Worm (Caenorhabditis elegans) whole organism, L3 larva: ENCODE results near the gene oac-10.

Experiments used
- R02D3.7 ChIP-seq: fragments of 150-350 bp; optimal IDR thresholded peaks from 2 replicates; lab custom pipeline; 2014; ENCODE audit warnings: missing biosample characterization, missing genetic modification characterization
- ZK546.5 ChIP-seq: sonication (generic microtip); optimal IDR thresholded peaks from 2 replicates; lab custom pipeline; 2017; ENCODE audit warnings: missing biosample characterization, missing genetic modification characterization
- aly-2 ChIP-seq: fragments of 150-350 bp; optimal IDR thresholded peaks from 2 replicates; lab custom pipeline; 2014; ENCODE audit warnings: missing biosample characterization, missing genetic modification characterization
- ceh-16 ChIP-seq: sonication (generic microtip); optimal IDR thresholded peaks from 2 replicates; lab custom pipeline; 2017; ENCODE audit warnings: missing biosample characterization, missing genetic modification characterization
- ceh-82 ChIP-seq: fragments of 150-350 bp; optimal IDR thresholded peaks from 2 replicates; lab custom pipeline; 2014; ENCODE audit warnings: missing biosample characterization, missing genetic modification characterization
- ceh-9 ChIP-seq: sonication (generic microtip); optimal IDR thresholded peaks from 2 replicates; lab custom pipeline; 2018; ENCODE audit warnings: missing biosample characterization, missing genetic modification characterization
- daf-12 ChIP-seq: fragments of 150-350 bp; optimal IDR thresholded peaks from 2 replicates; lab custom pipeline; 2014; ENCODE audit warnings: missing biosample characterization, missing genetic modification reagents, missing genetic modification characterization
- egl-27 ChIP-seq: sonication (generic microtip); optimal IDR thresholded peaks from 4 replicates; lab custom pipeline; 2017; ENCODE audit warnings: missing biosample characterization, missing genetic modification reagents, missing genetic modification characterization
- egl-5 ChIP-seq: fragments of 150-350 bp; optimal IDR thresholded peaks from 2 replicates; lab custom pipeline; 2017; ENCODE audit warnings: missing biosample characterization, missing genetic modification reagents, missing genetic modification characterization, inconsistent platforms
- elt-1 ChIP-seq: fragments of 150-350 bp; optimal IDR thresholded peaks from 2 replicates; lab custom pipeline; 2014; ENCODE audit warnings: missing biosample characterization, missing genetic modification characterization
- elt-2 ChIP-seq: sonication (generic microtip); optimal IDR thresholded peaks from 2 replicates; lab custom pipeline; 2016; ENCODE audit warnings: missing genetic modification reagents, mild to moderate bottlenecking, missing genetic modification characterization, missing compliant biosample characterization
- eor-1 ChIP-seq, 2 experiments: fragments of 150-350 bp; optimal IDR thresholded peaks; 2 replicates each; lab custom pipeline; 2014 to 2018; ENCODE audit warnings: missing biosample characterization in 2 of 2, missing genetic modification characterization in 2 of 2
- fkh-10 ChIP-seq: sonication (generic microtip); optimal IDR thresholded peaks from 2 replicates; lab custom pipeline; 2017; ENCODE audit warnings: missing biosample characterization, missing genetic modification reagents, missing genetic modification characterization
- fos-1 ChIP-seq: fragments of 150-350 bp; optimal IDR thresholded peaks from 2 replicates; lab custom pipeline; 2014; ENCODE audit warnings: missing biosample characterization, missing genetic modification characterization
- hmg-11 ChIP-seq: sonication (generic microtip); optimal IDR thresholded peaks from 2 replicates; lab custom pipeline; 2016; ENCODE audit warnings: missing genetic modification characterization, missing compliant biosample characterization
- jun-1 ChIP-seq: fragments of 150-350 bp; optimal IDR thresholded peaks from 2 replicates; lab custom pipeline; 2014; ENCODE audit warnings: missing biosample characterization, missing genetic modification reagents, missing genetic modification characterization
- lin-15B ChIP-seq: fragments of 150-350 bp; optimal IDR thresholded peaks from 2 replicates; lab custom pipeline; 2014; ENCODE audit warnings: missing biosample characterization, missing genetic modification characterization
- lin-39 ChIP-seq: fragments of 150-350 bp; optimal IDR thresholded peaks from 2 replicates; lab custom pipeline; 2018; ENCODE audit warnings: missing biosample characterization, missing genetic modification reagents, missing genetic modification characterization
- lsy-12 ChIP-seq: sonication (generic microtip); optimal IDR thresholded peaks from 2 replicates; lab custom pipeline; 2016; ENCODE audit warnings: mild to moderate bottlenecking, missing genetic modification characterization, missing compliant biosample characterization
- mdl-1 ChIP-seq: fragments of 150-350 bp; optimal IDR thresholded peaks from 2 replicates; lab custom pipeline; 2014; ENCODE audit warnings: missing biosample characterization, missing genetic modification characterization
- mml-1 ChIP-seq: fragments of 150-350 bp; sonication (generic microtip); optimal IDR thresholded peaks from 3 replicates; lab custom pipeline; 2014; ENCODE audit warnings: missing biosample characterization, missing genetic modification characterization
- nfya-1 ChIP-seq: sonication (generic microtip); optimal IDR thresholded peaks from 2 replicates; lab custom pipeline; 2017; ENCODE audit warnings: missing genetic modification characterization, mild to moderate bottlenecking, missing compliant biosample characterization, antibody characterized with exemption, moderate library complexity; ENCODE audit not compliant: insufficient read depth
- nhr-11 ChIP-seq: fragments of 150-350 bp; optimal IDR thresholded peaks from 2 replicates; lab custom pipeline; 2014; ENCODE audit warnings: missing biosample characterization, missing genetic modification characterization
- nhr-23 ChIP-seq: fragments of 150-350 bp; optimal IDR thresholded peaks from 2 replicates; lab custom pipeline; 2014; ENCODE audit warnings: missing biosample characterization, missing genetic modification reagents, missing genetic modification characterization
- nhr-25 ChIP-seq: sonication (generic microtip); optimal IDR thresholded peaks from 2 replicates; lab custom pipeline; 2017; ENCODE audit warnings: missing biosample characterization, missing genetic modification characterization
- nhr-28 ChIP-seq: fragments of 150-350 bp; optimal IDR thresholded peaks from 2 replicates; lab custom pipeline; 2014; ENCODE audit warnings: missing biosample characterization, missing genetic modification characterization
- nhr-43 ChIP-seq: sonication (generic microtip); optimal IDR thresholded peaks from 2 replicates; lab custom pipeline; 2016; ENCODE audit warnings: mild to moderate bottlenecking, missing genetic modification characterization, missing compliant biosample characterization; ENCODE audit not compliant: poor library complexity, severe bottlenecking
- nhr-77 ChIP-seq: fragments of 150-350 bp; optimal IDR thresholded peaks from 2 replicates; lab custom pipeline; 2014; ENCODE audit warnings: missing biosample characterization, missing genetic modification characterization
- pha-4 ChIP-seq: fragments of 150-350 bp; optimal IDR thresholded peaks from 2 replicates; lab custom pipeline; 2014; ENCODE audit warnings: missing biosample characterization, missing genetic modification reagents, missing genetic modification characterization
- pqm-1 ChIP-seq: fragments of 150-350 bp; optimal IDR thresholded peaks from 2 replicates; lab custom pipeline; 2017; ENCODE audit warnings: missing biosample characterization, missing genetic modification characterization, inconsistent platforms
- sea-2 ChIP-seq: fragments of 150-350 bp; sonication (generic microtip); optimal IDR thresholded peaks from 4 replicates; lab custom pipeline; 2014; ENCODE audit warnings: missing biosample characterization, missing genetic modification reagents, missing genetic modification characterization
- skn-1 ChIP-seq: fragments of 150-350 bp; optimal IDR thresholded peaks from 2 replicates; lab custom pipeline; 2014; ENCODE audit warnings: missing biosample characterization, missing genetic modification characterization
- snpc-4 ChIP-seq: fragments of 150-350 bp; optimal IDR thresholded peaks from 2 replicates; lab custom pipeline; 2014; ENCODE audit warnings: missing biosample characterization, missing genetic modification characterization
- tbx-2 ChIP-seq: sonication (generic microtip); optimal IDR thresholded peaks from 2 replicates; lab custom pipeline; 2016; ENCODE audit warnings: mild to moderate bottlenecking, missing genetic modification characterization, missing compliant biosample characterization
- unc-62 ChIP-seq: fragments of 150-350 bp; sonication (generic microtip); optimal IDR thresholded peaks from 4 replicates; lab custom pipeline; 2014; ENCODE audit warnings: missing biosample characterization, missing genetic modification reagents, missing genetic modification characterization
- zag-1 ChIP-seq: fragments of 150-350 bp; optimal IDR thresholded peaks from 2 replicates; lab custom pipeline; 2014; ENCODE audit warnings: missing biosample characterization, missing genetic modification characterization
- ztf-11 ChIP-seq: fragments of 150-350 bp; optimal IDR thresholded peaks from 2 replicates; lab custom pipeline; 2014; ENCODE audit warnings: missing biosample characterization, missing genetic modification characterization

Gene oac-10

ce11 chrII:3869601-3870000, at the start of gene oac-10:
oac-10 (plus strand) TSS chrII:3869901.
- TF ChIP-seq nhr-25 (no peak), aly-2 (no peak), elt-2 (no peak), lsy-12 (tag; lab: Kevin White, UChicago) (no peak), jun-1 (tag; lab: Kevin White, UChicago) (no peak), nhr-77 (tag; lab: Kevin White, UChicago) (no peak), fkh-10 (no peak), ztf-11 (tag; lab: Kevin White, UChicago) (no peak)

ce11 chrII:3821248-3821647, 48.5 kb upstream of the oac-10 start, which contains the start of gene F54D10.7:
F54D10.7 (minus strand) TSS chrII:3821296.
- TF ChIP-seq nhr-11 (tag; lab: Kevin White, UChicago) = no peak
- TF ChIP-seq hmg-11 (tag; lab: Kevin White, UChicago) = no peak
- no peak for TF ChIP-seq ztf-11 (tag; lab: Kevin White, UChicago)
- no peak for TF ChIP-seq nhr-43 (tag; lab: Kevin White, UChicago)
- no peak for TF ChIP-seq egl-5 (tag; lab: Kevin White, UChicago)
- no peak for TF ChIP-seq daf-12
- no peak for TF ChIP-seq R02D3.7
- TF ChIP-seq, all 47 proteins: peak for 0

ce11 chrII:3823855-3824254, 45.8 kb upstream of the oac-10 start, which contains the start of gene skr-15:
skr-15 (plus strand) TSS chrII:3824155.
- no peak for TF ChIP-seq mdl-1 (tag; lab: Kevin White, UChicago)

ce11 chrII:3827801-3828200, 41.9 kb upstream of the oac-10 start, which contains the start of gene F54D10.8:
F54D10.8 (minus strand) TSS chrII:3827901.
- TF ChIP-seq ceh-82 (tag; lab: Kevin White, UChicago) = no peak
- no peak for TF ChIP-seq pqm-1 (tag; lab: Kevin White, UChicago)
- TF ChIP-seq mdl-1 (tag; lab: Kevin White, UChicago) = no peak
- no peak for TF ChIP-seq pha-4 (tag; lab: Kevin White, UChicago)
- no peak for TF ChIP-seq zag-1
- TF ChIP-seq ceh-16 = no peak
- no peak for TF ChIP-seq fos-1
- TF ChIP-seq lin-39 (tag; lab: Kevin White, UChicago) = no peak
- TF ChIP-seq nhr-23 = no peak
- no peak for TF ChIP-seq eor-1 (tag; optimal IDR thresholded peaks at IDR 0.05; lab: Kevin White, UChicago)
- TF ChIP-seq nhr-77 (tag; lab: Kevin White, UChicago) = no peak
- no peak for TF ChIP-seq elt-2
- no peak for TF ChIP-seq daf-12

ce11 chrII:3829623-3830022, 40.1 kb upstream of the oac-10 start:
- TF ChIP-seq hmg-11 (tag; lab: Kevin White, UChicago) (no peak), elt-2 (no peak), ZK546.5 (tag; lab: Kevin White, UChicago) (no peak), R02D3.7 (no peak), nhr-25 (no peak), ztf-11 (tag; lab: Kevin White, UChicago) (no peak), mml-1 (no peak), skn-1 (tag; lab: Kevin White, UChicago) (no peak), fkh-10 (no peak), pqm-1 (tag; lab: Kevin White, UChicago) (no peak), ceh-9 (no peak), unc-62 (no peak), elt-1 (tag; lab: Kevin White, UChicago) (no peak), tbx-2 (tag; lab: Kevin White, UChicago) (no peak), zag-1 (no peak), lin-15B (tag; lab: Kevin White, UChicago) (no peak), nhr-28 (tag; lab: Kevin White, UChicago) (no peak), snpc-4 (no peak), egl-27 (tag; lab: Kevin White, UChicago) (no peak), nhr-23 (no peak)

ce11 chrII:3832383-3832782, 37.3 kb upstream of the oac-10 start, which contains the start of gene F54D10.9:
F54D10.9 (minus strand) TSS chrII:3832483.
- TF ChIP-seq egl-27 (tag; lab: Kevin White, UChicago) (no peak), nhr-28 (tag; lab: Kevin White, UChicago) (no peak), skn-1 (tag; lab: Kevin White, UChicago) (no peak), ZK546.5 (tag; lab: Kevin White, UChicago) (no peak), lsy-12 (tag; lab: Kevin White, UChicago) (no peak), pqm-1 (tag; lab: Kevin White, UChicago) (no peak), R02D3.7 (no peak), unc-62 (no peak), nhr-25 (no peak), snpc-4 (no peak), nfya-1 (no peak), tbx-2 (tag; lab: Kevin White, UChicago) (no peak), zag-1 (no peak), sea-2 (GFP tag; lab: Kevin White, UChicago) (no peak), daf-12 (no peak)
